Worm (Caenorhabditis elegans): ENCODE measurements around the gene utp-20.

utp-20 gene

DNA sequence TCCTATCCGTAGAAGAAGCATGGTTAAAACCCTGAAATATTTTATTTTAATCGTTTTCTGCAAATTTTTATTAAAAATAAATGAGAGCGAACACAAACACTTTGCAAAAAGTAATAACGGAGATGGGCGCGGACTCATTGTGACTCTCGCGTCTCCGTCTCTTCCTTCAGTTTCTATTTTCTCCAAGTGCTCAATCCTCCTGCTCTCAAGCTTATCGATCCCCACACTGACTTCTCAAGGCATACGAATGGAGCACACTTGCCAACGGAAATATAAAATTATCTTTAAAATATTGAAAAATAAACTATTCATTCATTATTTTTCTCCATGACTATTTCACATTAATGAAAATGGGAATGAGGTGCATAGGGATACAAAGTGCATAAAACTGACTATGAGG, 61.9 kb downstream of the utp-20 start, which contains the start of gene dnj-8:
Gene dnj-8 (minus strand): TSS at position 31 of the 400 bp plus-strand sequence.
- no peak for TF ChIP-seq unc-62 (GFP tag; optimal IDR thresholded peaks at IDR 0.05)

DNA sequence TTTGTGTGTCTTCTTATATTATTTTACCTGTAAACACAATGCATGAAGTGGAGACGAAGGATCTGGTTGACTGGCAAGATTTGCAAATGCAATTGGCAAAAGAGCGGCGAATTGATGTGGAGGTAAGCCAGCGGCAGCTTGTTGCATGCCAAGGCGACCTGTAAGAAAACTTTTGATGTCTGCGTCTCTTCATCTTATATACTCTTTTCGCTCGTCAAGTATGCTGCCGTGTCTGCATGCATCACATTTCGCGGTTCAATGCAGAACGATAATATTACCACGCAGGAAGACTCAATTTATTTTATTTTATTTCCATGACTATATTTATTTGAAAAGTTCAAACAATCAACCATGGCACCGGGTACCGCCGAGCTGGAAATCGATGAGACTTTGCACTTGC, 64.8 kb downstream of the utp-20 start, which contains the start of gene vps-33.2:
Gene vps-33.2 (plus strand): TSS at position 244 of the 400 bp plus-strand sequence.
- TF ChIP-seq unc-62 (GFP tag; optimal IDR thresholded peaks at IDR 0.05): no peak
